Worm (Caenorhabditis elegans) whole organism, L1 larva: ENCODE data around the gene wrm-1.

Experiments used
- C34B4.2 ChIP-seq: sonication (generic microtip); optimal IDR thresholded peaks from 2 replicates; lab custom pipeline; 2017; ENCODE audit warnings: mild to moderate bottlenecking, missing genetic modification characterization, missing compliant biosample characterization
- Y116A8C.19 ChIP-seq: sonication (generic microtip); optimal IDR thresholded peaks from 2 replicates; lab custom pipeline; 2016; ENCODE audit warnings: missing compliant biosample characterization, missing genetic modification characterization, borderline replicate concordance
- aha-1 ChIP-seq: fragments of 150-350 bp; optimal IDR thresholded peaks from 2 replicates; lab custom pipeline; 2014; ENCODE audit warnings: missing biosample characterization, missing genetic modification characterization
- ceh-8 ChIP-seq: fragments of 200-800 bp; sonication (Bioruptor generic); optimal IDR thresholded peaks from 2 replicates; lab custom pipeline; 2018; ENCODE audit warnings: mild to moderate bottlenecking, missing genetic modification characterization, moderate library complexity, missing compliant biosample characterization
- ceh-82 ChIP-seq, 3 experiments: fragments of 150-350 bp in 1 of 3; sonication (generic microtip) in 2 of 3; optimal IDR thresholded peaks; 2 replicates each; lab custom pipeline; 2014 to 2017; ENCODE audit warnings: missing biosample characterization in 3 of 3, missing genetic modification characterization in 3 of 3
- ces-1 ChIP-seq: fragments of 150-350 bp; optimal IDR thresholded peaks from 2 replicates; lab custom pipeline; 2014; ENCODE audit warnings: missing biosample characterization, missing genetic modification reagents, missing genetic modification characterization
- dpl-1 ChIP-seq, 3 experiments: fragments of 150-350 bp in 2 of 3; sonication (generic microtip) in 1 of 3; optimal IDR thresholded peaks; 2 replicates each; lab custom pipeline; 2014 to 2017; ENCODE audit warnings: missing biosample characterization in 3 of 3, missing genetic modification characterization in 3 of 3, missing genetic modification reagents in 3 of 3
- dsc-1 ChIP-seq: sonication (generic microtip); optimal IDR thresholded peaks from 2 replicates; lab custom pipeline; 2016; ENCODE audit warnings: mild to moderate bottlenecking, missing genetic modification characterization, missing compliant biosample characterization
- efl-1 ChIP-seq, 4 experiments: fragments of 150-350 bp; optimal IDR thresholded peaks in 3 of 4; peaks in 1 of 4; 1 replicate in 1 of 4; 2 replicates in 3 of 4; lab custom pipeline; 2014; ENCODE audit warnings: missing biosample characterization in 2 of 4, missing genetic modification characterization in 2 of 4, missing genetic modification reagents in 2 of 4
- efl-3 ChIP-seq: fragments of 200-800 bp; sonication (Bioruptor generic); optimal IDR thresholded peaks from 2 replicates; lab custom pipeline; 2018; ENCODE audit warnings: mild to moderate bottlenecking, missing genetic modification characterization, missing compliant biosample characterization
- egl-13 ChIP-seq: sonication (generic microtip); optimal IDR thresholded peaks from 2 replicates; lab custom pipeline; 2016; ENCODE audit warnings: missing genotype, missing genetic modification reagents, missing genetic modification characterization, missing compliant biosample characterization
- egl-27 ChIP-seq, 2 experiments: fragments of 150-350 bp in 1 of 2; sonication (generic microtip); optimal IDR thresholded peaks; 3 replicates each; lab custom pipeline; 2017 to 2018; ENCODE audit warnings: missing biosample characterization in 2 of 2, missing genetic modification characterization in 2 of 2, missing genetic modification reagents in 2 of 2
- elt-2 ChIP-seq: sonication (generic microtip); optimal IDR thresholded peaks from 2 replicates; lab custom pipeline; 2016; ENCODE audit warnings: missing genetic modification characterization, mild to moderate bottlenecking, inconsistent platforms, missing compliant biosample characterization, missing genetic modification reagents
- elt-3 ChIP-seq, 6 experiments: fragments of 150-350 bp in 1 of 6; sonication (generic microtip); optimal IDR thresholded peaks; 2 replicates each; lab custom pipeline; 2017 to 2018; ENCODE audit warnings: missing biosample characterization in 6 of 6, missing genetic modification characterization in 6 of 6, inconsistent platforms in 1 of 6
- ets-5 ChIP-seq: fragments of 200-800 bp; sonication (Bioruptor generic); IDR thresholded peaks from 2 replicates; pipeline ENCODE4 v1.3.6; 2022; ENCODE audit warnings: missing genetic modification characterization, missing compliant biosample characterization
- fkh-4 ChIP-seq: sonication (generic microtip); optimal IDR thresholded peaks from 2 replicates; lab custom pipeline; 2016; ENCODE audit warnings: missing compliant biosample characterization, missing genetic modification characterization, borderline replicate concordance
- fkh-8 ChIP-seq: sonication (generic microtip); optimal IDR thresholded peaks from 2 replicates; lab custom pipeline; 2016; ENCODE audit warnings: mild to moderate bottlenecking, missing genetic modification characterization, missing compliant biosample characterization
- fos-1 ChIP-seq: fragments of 150-350 bp; optimal IDR thresholded peaks from 2 replicates; lab custom pipeline; 2014; ENCODE audit warnings: missing biosample characterization, missing genetic modification characterization
- grh-1 ChIP-seq: fragments of 200-800 bp; sonication (Bioruptor generic); IDR thresholded peaks from 2 replicates; pipeline ENCODE4 v1.3.6; 2022; ENCODE audit warnings: missing genetic modification reagents, missing genetic modification characterization, missing compliant biosample characterization
- hlh-17 ChIP-seq: fragments of 200-800 bp; sonication (Bioruptor generic); optimal IDR thresholded peaks from 2 replicates; lab custom pipeline; 2018; ENCODE audit warnings: missing genetic modification characterization, mild to moderate bottlenecking, missing compliant biosample characterization, moderate library complexity, borderline replicate concordance
- isw-1 ChIP-seq: fragments of 200-800 bp; sonication (Bioruptor generic); IDR thresholded peaks from 2 replicates; pipeline ENCODE4 v1.3.6; 2022; ENCODE audit warnings: missing genetic modification characterization, missing compliant biosample characterization
- jun-1 ChIP-seq: fragments of 150-350 bp; optimal IDR thresholded peaks from 2 replicates; lab custom pipeline; 2014; ENCODE audit warnings: missing biosample characterization, missing genetic modification reagents, missing genetic modification characterization
- lin-13 ChIP-seq: fragments of 150-350 bp; optimal IDR thresholded peaks from 2 replicates; lab custom pipeline; 2014; ENCODE audit warnings: missing biosample characterization, missing genetic modification reagents, missing genetic modification characterization
- lin-14 ChIP-seq: fragments of 200-800 bp; sonication (Bioruptor generic); optimal IDR thresholded peaks from 2 replicates; lab custom pipeline; 2018; ENCODE audit warnings: mild to moderate bottlenecking, missing genetic modification characterization, moderate library complexity, missing compliant biosample characterization
- lin-35 ChIP-seq, 2 experiments: fragments of 150-350 bp; optimal IDR thresholded peaks; 2 replicates each; lab custom pipeline; 2014; ENCODE audit warnings: missing biosample characterization in 2 of 2, missing genetic modification characterization in 2 of 2, missing genetic modification reagents in 2 of 2
- lsy-2 ChIP-seq, 2 experiments: fragments of 150-350 bp; optimal IDR thresholded peaks; 2 replicates each; lab custom pipeline; 2014; ENCODE audit warnings: missing biosample characterization in 2 of 2, missing genetic modification characterization in 2 of 2
- mab-9 ChIP-seq: fragments of 200-800 bp; sonication (Bioruptor generic); IDR thresholded peaks from 2 replicates; pipeline ENCODE4 v1.3.6; 2022; ENCODE audit warnings: missing genetic modification reagents, missing genetic modification characterization, missing compliant biosample characterization
- mef-2 ChIP-seq: fragments of 150-350 bp; optimal IDR thresholded peaks from 2 replicates; lab custom pipeline; 2014; ENCODE audit warnings: missing biosample characterization, missing genetic modification characterization
- mep-1 ChIP-seq: fragments of 150-350 bp; optimal IDR thresholded peaks from 2 replicates; lab custom pipeline; 2014; ENCODE audit warnings: missing biosample characterization, missing genetic modification characterization
- nhr-11 ChIP-seq: fragments of 150-350 bp; optimal IDR thresholded peaks from 2 replicates; lab custom pipeline; 2014; ENCODE audit warnings: missing biosample characterization, missing genetic modification characterization
- nhr-20 ChIP-seq: sonication (generic microtip); optimal IDR thresholded peaks from 2 replicates; lab custom pipeline; 2016; ENCODE audit warnings: mild to moderate bottlenecking, missing genetic modification characterization, missing compliant biosample characterization
- nhr-76 ChIP-seq: sonication (generic microtip); optimal IDR thresholded peaks from 2 replicates; lab custom pipeline; 2017; ENCODE audit warnings: missing biosample characterization, missing genetic modification characterization
- nhr-84 ChIP-seq: sonication (generic microtip); optimal IDR thresholded peaks from 2 replicates; lab custom pipeline; 2017; ENCODE audit warnings: missing biosample characterization, missing genetic modification characterization
- nhr-85 ChIP-seq: sonication (generic microtip); peaks from one replicate; lab custom pipeline; 2016; ENCODE audit warnings: missing genetic modification characterization, inconsistent platforms, missing compliant biosample characterization
- pqm-1 ChIP-seq: sonication (generic microtip); optimal IDR thresholded peaks from 3 replicates; lab custom pipeline; 2017; ENCODE audit warnings: missing biosample characterization, missing genetic modification characterization
- rnt-1 ChIP-seq: sonication (generic microtip); optimal IDR thresholded peaks from 2 replicates; lab custom pipeline; 2016; ENCODE audit warnings: mild to moderate bottlenecking, missing genetic modification characterization, moderate library complexity, missing compliant biosample characterization
- swsn-7 ChIP-seq: sonication (generic microtip); optimal IDR thresholded peaks from 2 replicates; lab custom pipeline; 2016; ENCODE audit warnings: missing genetic modification characterization, missing compliant biosample characterization
- tbx-2 ChIP-seq: sonication (generic microtip); optimal IDR thresholded peaks from 2 replicates; lab custom pipeline; 2016; ENCODE audit warnings: missing genetic modification characterization, missing compliant biosample characterization
- tlp-1 ChIP-seq: fragments of 150-350 bp; optimal IDR thresholded peaks from 2 replicates; lab custom pipeline; 2014; ENCODE audit warnings: missing biosample characterization, missing genetic modification characterization
- unc-130 ChIP-seq: fragments of 150-350 bp; optimal IDR thresholded peaks from 2 replicates; lab custom pipeline; 2017; ENCODE audit warnings: missing biosample characterization, missing genetic modification characterization, inconsistent platforms
- unc-62 ChIP-seq: fragments of 150-350 bp; optimal IDR thresholded peaks from 2 replicates; lab custom pipeline; 2014; ENCODE audit warnings: missing biosample characterization, missing genetic modification reagents, missing genetic modification characterization
- unc-86 ChIP-seq: sonication (generic microtip); optimal IDR thresholded peaks from 2 replicates; lab custom pipeline; 2016; ENCODE audit warnings: missing genetic modification characterization, missing compliant biosample characterization
- unc-98 ChIP-seq: fragments of 200-800 bp; sonication (Bioruptor generic); IDR thresholded peaks from 2 replicates; pipeline ENCODE4 v1.3.6; 2022; ENCODE audit warnings: missing genetic modification characterization, missing compliant biosample characterization
- vab-15 ChIP-seq: sonication (generic microtip); optimal IDR thresholded peaks from 2 replicates; lab custom pipeline; 2017; ENCODE audit warnings: missing genotype, mild to moderate bottlenecking, missing genetic modification characterization, missing compliant biosample characterization
- xbp-1 ChIP-seq: sonication (generic microtip); optimal IDR thresholded peaks from 2 replicates; lab custom pipeline; 2016; ENCODE audit warnings: missing genetic modification characterization, missing compliant biosample characterization
- zag-1 ChIP-seq: fragments of 150-350 bp; optimal IDR thresholded peaks from 2 replicates; lab custom pipeline; 2014; ENCODE audit warnings: missing biosample characterization, missing genetic modification characterization
- zip-4 ChIP-seq: fragments of 200-800 bp; sonication (Bioruptor generic); optimal IDR thresholded peaks from 2 replicates; lab custom pipeline; 2018; ENCODE audit warnings: mild to moderate bottlenecking, missing genetic modification characterization, moderate library complexity, missing compliant biosample characterization

The wrm-1 gene

DNA sequence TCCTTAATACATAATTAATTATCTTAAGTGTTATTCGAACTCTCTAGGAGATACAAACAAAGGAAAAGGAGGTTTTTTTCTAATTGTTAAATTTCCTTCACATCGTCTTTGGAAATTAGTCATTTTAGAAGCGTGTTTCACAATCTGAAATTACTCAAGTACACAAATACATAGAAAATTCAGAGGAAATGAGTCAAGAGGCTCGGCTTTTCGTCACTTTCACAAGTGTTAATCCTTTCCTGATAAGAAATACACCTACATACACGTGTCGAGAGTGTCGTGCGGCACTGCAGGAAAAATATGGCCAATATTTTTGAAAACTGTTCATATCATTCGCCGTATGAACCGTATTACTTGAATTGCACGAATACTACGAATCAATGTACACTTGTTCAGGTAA lies 24.5 kb downstream of the wrm-1 start, which contains the start of gene B0244.4 (continued):
- TF ChIP-seq elt-2 (tag; lab: Kevin White, UChicago): no peak

DNA sequence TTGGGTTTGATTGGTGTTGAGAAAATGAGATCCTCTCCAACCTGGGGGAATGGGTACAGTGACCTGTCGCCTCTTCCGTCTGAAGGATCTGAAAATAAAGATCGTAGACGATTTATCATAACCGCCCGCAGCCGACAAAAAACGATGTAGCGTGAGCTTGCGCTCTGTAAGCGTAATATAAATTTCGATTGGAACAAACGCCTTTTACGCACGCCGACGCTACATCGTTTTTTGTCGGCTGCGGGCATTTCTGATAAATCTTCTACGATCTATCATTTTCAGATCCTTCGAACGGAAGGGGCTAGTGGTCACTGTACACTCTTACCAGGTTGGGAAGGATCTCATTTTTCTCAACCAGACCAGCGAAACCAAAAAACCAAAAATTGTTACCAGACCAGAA lies 25.7 kb downstream of the wrm-1 start:
- no peak for TF ChIP-seq elt-3 (tag; optimal IDR thresholded peaks at IDR 0.05; lab: Kevin White, UChicago)
- TF ChIP-seq lsy-2 (tag; optimal IDR thresholded peaks at IDR 0.05; lab: Kevin White, UChicago): no peak
- no peak for TF ChIP-seq vab-15 (tag; lab: Kevin White, UChicago)
- no peak for TF ChIP-seq efl-1 (optimal IDR thresholded peaks at IDR 0.05; lab: Kevin White, UChicago)
- no peak for TF ChIP-seq efl-1 (GFP tag; optimal IDR thresholded peaks at IDR 0.05 in 1 of 2; lab: Kevin White, UChicago)
- TF ChIP-seq tlp-1: no peak
- no peak for TF ChIP-seq unc-130
- no peak for TF ChIP-seq grh-1 (GFP tag; lab: Robert Waterston, UW)
- TF ChIP-seq fkh-4 (tag; lab: Kevin White, UChicago): no peak
- no peak for TF ChIP-seq nhr-76 (tag; lab: Kevin White, UChicago)
- no peak for TF ChIP-seq Y116A8C.19 (tag; lab: Kevin White, UChicago)
- no peak for TF ChIP-seq ceh-8
- no peak for TF ChIP-seq tbx-2 (tag; lab: Kevin White, UChicago)
- TF ChIP-seq isw-1: no peak
- no peak for TF ChIP-seq fkh-8 (tag; lab: Kevin White, UChicago)
- TF ChIP-seq mep-1 (tag; lab: Kevin White, UChicago): no peak
- TF ChIP-seq ets-5: no peak
- no peak for TF ChIP-seq ces-1 (GFP tag; lab: Kevin White, UChicago)

DNA sequence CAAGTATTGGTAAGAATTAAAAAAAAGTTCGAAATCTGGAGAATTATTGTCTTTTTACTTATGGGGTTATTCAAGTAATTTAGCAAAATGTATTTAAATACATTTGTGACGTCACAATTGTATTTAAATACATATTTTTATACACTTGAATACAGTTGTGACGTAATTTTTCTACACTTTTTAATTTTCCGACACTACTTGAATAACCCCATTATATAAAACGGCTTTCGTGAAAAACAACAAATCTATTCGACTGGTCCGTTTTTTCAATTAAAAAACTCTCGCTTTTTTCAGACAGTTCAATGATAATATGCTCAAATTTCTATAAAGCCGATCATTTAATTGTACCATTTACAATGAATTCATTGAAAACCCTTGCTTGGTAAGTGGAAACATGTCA lies 27.9 kb downstream of the wrm-1 start:
- no peak for TF ChIP-seq elt-2 (tag; lab: Kevin White, UChicago)
- no peak for TF ChIP-seq mab-9 (GFP tag; lab: Robert Waterston, UW)
- no peak for TF ChIP-seq xbp-1 (tag; lab: Kevin White, UChicago)
- TF ChIP-seq dpl-1 (GFP tag; optimal IDR thresholded peaks at IDR 0.05; lab: Kevin White, UChicago): no peak
- TF ChIP-seq nhr-20 (tag; lab: Kevin White, UChicago): no peak
- TF ChIP-seq isw-1: no peak
- TF ChIP-seq unc-62: no peak
- no peak for TF ChIP-seq mef-2
- no peak for TF ChIP-seq efl-3 (GFP tag; lab: Kevin White, UChicago)
- no peak for TF ChIP-seq rnt-1 (tag; lab: Kevin White, UChicago)
- TF ChIP-seq ceh-8: no peak
- no peak for TF ChIP-seq ets-5
- no peak for TF ChIP-seq unc-98

DNA sequence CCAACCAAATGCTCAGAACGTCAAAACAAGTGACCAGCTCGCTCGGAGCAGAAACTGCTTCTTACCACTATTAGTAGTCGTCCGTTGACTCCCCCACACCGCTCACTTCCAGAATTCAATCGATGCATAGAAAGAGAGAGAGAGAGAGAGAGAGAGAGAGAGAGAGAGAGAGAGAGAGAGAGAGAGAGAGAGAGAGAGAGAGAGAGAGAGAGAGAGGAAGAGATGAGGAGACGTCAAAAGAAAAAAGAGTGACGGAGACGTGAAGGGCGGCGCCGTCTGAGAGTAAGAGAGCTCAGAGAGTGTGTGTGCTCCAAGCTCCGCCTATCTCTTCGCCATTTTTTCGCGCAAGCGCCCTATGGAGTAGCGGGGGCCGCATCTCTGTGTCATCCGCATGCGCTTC lies 32.6 kb downstream of the wrm-1 start, which contains the start of gene ida-1:
ida-1 (plus strand) TSS at position 336 of the 400 bp plus-strand sequence.
- TF ChIP-seq C34B4.2 (tag; lab: Kevin White, UChicago) (no peak), nhr-84 (no peak), ceh-82 (tag; optimal IDR thresholded peaks at IDR 0.05; lab: Kevin White, UChicago) (peak in 2 of 3 experiments; percentile 53 to 66), hlh-17 (no peak), egl-27 (tag; optimal IDR thresholded peaks at IDR 0.05; lab: Kevin White, UChicago) (no peak), egl-13 (tag; lab: Kevin White, UChicago) (no peak), mab-9 (GFP tag; lab: Robert Waterston, UW) (peak; percentile 56; the same call in 1 of the 2 replicates), zag-1 (tag; lab: Kevin White, UChicago) (no peak), vab-15 (tag; lab: Kevin White, UChicago) (no peak), tbx-2 (tag; lab: Kevin White, UChicago) (no peak), lsy-2 (tag; optimal IDR thresholded peaks at IDR 0.05; lab: Kevin White, UChicago) (peak; percentile 3 to 55), nhr-11 (tag; lab: Kevin White, UChicago) (peak; percentile 12), zip-4 (GFP tag; lab: Kevin White, UChicago) (no peak), unc-98 (no peak), lin-14 (GFP tag; lab: Kevin White, UChicago) (peak; percentile 89), elt-2 (tag; lab: Kevin White, UChicago) (no peak), lin-13 (peak; percentile 6), jun-1 (tag; lab: Kevin White, UChicago) (peak; percentile 13), pqm-1 (tag; lab: Kevin White, UChicago) (no peak), dsc-1 (tag; lab: Kevin White, UChicago) (no peak), swsn-7 (tag; lab: Kevin White, UChicago) (no peak), fos-1 (tag; lab: Kevin White, UChicago) (no peak), Y116A8C.19 (tag; lab: Kevin White, UChicago) (no peak), aha-1 (tag; lab: Kevin White, UChicago) (no peak), nhr-85 (tag; lab: Kevin White, UChicago) (no peak), lin-35 (GFP tag; optimal IDR thresholded peaks at IDR 0.05; lab: Kevin White, UChicago) (peak in 1 of 2 experiments; percentile 54), unc-86 (no peak), elt-3 (tag; optimal IDR thresholded peaks at IDR 0.05; lab: Kevin White, UChicago) (no peak)
